Fruit fly (Drosophila melanogaster) whole organism, embryonic: Measurements from ENCODE around the gene CG6927.

Experiments
- ATbp ChIP-seq: fragments of 200-800 bp; sonication (Bioruptor generic); optimal IDR thresholded peaks from 2 replicates; lab custom pipeline; 2017; ENCODE audit warnings: missing biosample characterization, mild to moderate bottlenecking, missing genetic modification characterization, missing genetic modification reagents
- CG10565 ChIP-seq: fragments of 200-800 bp; sonication (Bioruptor generic); optimal IDR thresholded peaks from 3 replicates; lab custom pipeline; 2016; ENCODE audit warnings: missing biosample characterization, mild to moderate bottlenecking, missing genetic modification characterization
- CG11504 ChIP-seq: fragments of 200-800 bp; sonication (Bioruptor generic); optimal IDR thresholded peaks from 3 replicates; lab custom pipeline; 2019; ENCODE audit warnings: missing biosample characterization, mild to moderate bottlenecking, missing genetic modification characterization, moderate library complexity
- CG12769 ChIP-seq: fragments of 200-800 bp; sonication (Bioruptor generic); optimal IDR thresholded peaks from 2 replicates; lab custom pipeline; 2019; ENCODE audit warnings: missing biosample characterization, mild to moderate bottlenecking, missing genetic modification characterization, moderate library complexity
- CG17186 ChIP-seq: fragments of 200-800 bp; sonication (Bioruptor generic); optimal IDR thresholded peaks from 3 replicates; lab custom pipeline; 2017; ENCODE audit warnings: missing biosample characterization, missing genetic modification reagents, missing genetic modification characterization
- CG17385 ChIP-seq: fragments of 200-800 bp; sonication (Bioruptor generic); optimal IDR thresholded peaks from 3 replicates; lab custom pipeline; 2018; ENCODE audit warnings: missing biosample characterization, mild to moderate bottlenecking, missing genetic modification characterization
- CG18599 ChIP-seq: fragments of 200-800 bp; sonication (Bioruptor generic); optimal IDR thresholded peaks from 3 replicates; lab custom pipeline; 2017; ENCODE audit warnings: missing biosample characterization, missing genetic modification characterization, mild to moderate bottlenecking, moderate library complexity, missing genetic modification reagents
- CG30020 ChIP-seq: fragments of 200-800 bp; optimal IDR thresholded peaks from 2 replicates; lab custom pipeline; 2019; ENCODE audit warnings: missing biosample characterization, mild to moderate bottlenecking, missing genetic modification characterization, moderate library complexity
- CG34224 ChIP-seq: fragments of 200-800 bp; sonication (Bioruptor generic); IDR thresholded peaks from 3 replicates; pipeline ENCODE4 v1.3.6; 2022; ENCODE audit warnings: missing biosample characterization, missing genetic modification characterization; ENCODE audit not compliant: partially characterized antibody
- CG34422 ChIP-seq: fragments of 200-800 bp; sonication (Bioruptor generic); IDR thresholded peaks from 3 replicates; pipeline ENCODE4 v1.3.6; 2022; ENCODE audit warnings: missing biosample characterization, missing genetic modification characterization
- CG3838 ChIP-seq: fragments of 200-800 bp; sonication (Bioruptor generic); optimal IDR thresholded peaks from 3 replicates; lab custom pipeline; 2016; ENCODE audit warnings: missing biosample characterization, missing genetic modification characterization
- CG5245 ChIP-seq: fragments of 200-800 bp; sonication (Bioruptor generic); optimal IDR thresholded peaks from 3 replicates; lab custom pipeline; 2016; ENCODE audit warnings: missing biosample characterization, missing genetic modification characterization
- CG7271 ChIP-seq: fragments of 200-800 bp; sonication (Bioruptor generic); optimal IDR thresholded peaks from 2 replicates; lab custom pipeline; 2018; ENCODE audit warnings: missing biosample characterization, mild to moderate bottlenecking, missing genetic modification characterization, moderate library complexity
- CG7357 ChIP-seq: fragments of 200-800 bp; sonication (Bioruptor generic); IDR thresholded peaks from 3 replicates; pipeline ENCODE4 v1.3.6; 2022; ENCODE audit warnings: missing biosample characterization, missing genetic modification characterization
- CG7839 ChIP-seq: fragments of 200-800 bp; sonication (Bioruptor generic); optimal IDR thresholded peaks from 3 replicates; lab custom pipeline; 2018; ENCODE audit warnings: missing biosample characterization, mild to moderate bottlenecking, missing genetic modification characterization, moderate library complexity
- CG7987 ChIP-seq: fragments of 200-800 bp; sonication (Bioruptor generic); optimal IDR thresholded peaks from 2 replicates; lab custom pipeline; 2018; ENCODE audit warnings: missing biosample characterization, mild to moderate bottlenecking, missing genetic modification characterization, moderate library complexity
- CG8281 ChIP-seq: fragments of 200-800 bp; sonication (Bioruptor generic); optimal IDR thresholded peaks from 2 replicates; lab custom pipeline; 2018; ENCODE audit warnings: missing biosample characterization, mild to moderate bottlenecking, missing genetic modification characterization, moderate library complexity
- CG8388 ChIP-seq: fragments of 200-800 bp; sonication (Bioruptor generic); optimal IDR thresholded peaks from 2 replicates; lab custom pipeline; 2019; ENCODE audit warnings: missing biosample characterization, mild to moderate bottlenecking, missing genetic modification characterization, moderate library complexity
- CG8944 ChIP-seq: fragments of 200-800 bp; sonication (Bioruptor generic); optimal IDR thresholded peaks from 3 replicates; lab custom pipeline; 2016; ENCODE audit warnings: missing biosample characterization, missing genetic modification characterization
- CG9215 ChIP-seq: fragments of 200-800 bp; sonication (Bioruptor generic); IDR thresholded peaks from 2 replicates; pipeline ENCODE4 v1.3.6; 2022; ENCODE audit warnings: missing biosample characterization, missing genetic modification characterization
- CoRest ChIP-seq: fragments of 200-800 bp; sonication (Bioruptor generic); optimal IDR thresholded peaks from 3 replicates; lab custom pipeline; 2018; ENCODE audit warnings: missing biosample characterization, mild to moderate bottlenecking, missing genetic modification characterization, moderate library complexity
- Fer3 ChIP-seq: fragments of 200-800 bp; sonication (Bioruptor generic); optimal IDR thresholded peaks from 2 replicates; lab custom pipeline; 2018; ENCODE audit warnings: missing biosample characterization, mild to moderate bottlenecking, missing genetic modification characterization, moderate library complexity
- Gug ChIP-seq: fragments of 200-800 bp; sonication (Bioruptor generic); IDR thresholded peaks from 4 replicates; pipeline ENCODE4 v1.3.6; 2022; ENCODE audit warnings: missing biosample characterization, missing genetic modification characterization
- Hr3 ChIP-seq: fragments of 200-800 bp; sonication (Bioruptor generic); optimal IDR thresholded peaks from 3 replicates; lab custom pipeline; 2016; ENCODE audit warnings: missing biosample characterization, missing genetic modification characterization
- Lim3 ChIP-seq: fragments of 200-800 bp; sonication (Bioruptor generic); IDR thresholded peaks from 2 replicates; pipeline ENCODE4 v1.3.6; 2022; ENCODE audit warnings: missing biosample characterization, missing genetic modification characterization
- Myb ChIP-seq: fragments of 200-800 bp; sonication (Bioruptor generic); optimal IDR thresholded peaks from 2 replicates; lab custom pipeline; 2016; ENCODE audit warnings: missing biosample characterization, missing genetic modification characterization
- NfI ChIP-seq: fragments of 200-800 bp; sonication (Bioruptor generic); optimal IDR thresholded peaks from 3 replicates; lab custom pipeline; 2018; ENCODE audit warnings: missing biosample characterization, mild to moderate bottlenecking, missing genetic modification characterization, moderate library complexity
- Tbp ChIP-seq: fragments of >200 bp; optimal IDR thresholded peaks from 2 replicates; lab custom pipeline; 2018; ENCODE audit warnings: missing biosample characterization, missing genetic modification characterization
- Trl ChIP-seq, 3 experiments: fragments of >200 bp in 2 of 3; fragments of 200-800 bp in 1 of 3; sonication (Bioruptor generic) in 1 of 3; optimal IDR thresholded peaks; 2 replicates in 1 of 3; 3 replicates in 2 of 3; lab custom pipeline; 2016 to 2017; ENCODE audit warnings: missing biosample characterization in 1 of 3, missing genetic modification characterization in 1 of 3
- al ChIP-seq: fragments of 200-800 bp; sonication (Bioruptor generic); IDR thresholded peaks from 2 replicates; pipeline ENCODE4 v1.3.6; 2022; ENCODE audit warnings: missing biosample characterization, missing genetic modification characterization
- ap ChIP-seq: fragments of 200-800 bp; sonication (Bioruptor generic); IDR thresholded peaks from 2 replicates; pipeline ENCODE4 v1.3.6; 2022; ENCODE audit warnings: missing biosample characterization, missing genetic modification characterization
- br ChIP-seq: fragments of >200 bp; optimal IDR thresholded peaks from 2 replicates; lab custom pipeline; 2017
- caup ChIP-seq: fragments of 200-800 bp; sonication (Bioruptor generic); optimal IDR thresholded peaks from 3 replicates; lab custom pipeline; 2017; ENCODE audit warnings: missing biosample characterization, mild to moderate bottlenecking, missing genetic modification characterization, moderate library complexity; ENCODE audit not compliant: severe bottlenecking
- chif ChIP-seq, 2 experiments: fragments of 200-800 bp; sonication (Bioruptor generic); optimal IDR thresholded peaks; 3 replicates each; lab custom pipeline; 2016; ENCODE audit warnings: missing biosample characterization in 2 of 2, missing genetic modification characterization in 2 of 2
- chn ChIP-seq: fragments of 200-800 bp; sonication (Bioruptor generic); optimal IDR thresholded peaks from 2 replicates; lab custom pipeline; 2016; ENCODE audit warnings: missing biosample characterization, missing genetic modification characterization
- exex ChIP-seq: fragments of 200-800 bp; sonication (Bioruptor generic); optimal IDR thresholded peaks from 4 replicates; lab custom pipeline; 2018; ENCODE audit warnings: missing biosample characterization, mild to moderate bottlenecking, missing genetic modification characterization, moderate library complexity
- fd102C ChIP-seq: fragments of 200-800 bp; sonication (Bioruptor generic); optimal IDR thresholded peaks from 2 replicates; lab custom pipeline; 2018; ENCODE audit warnings: missing biosample characterization, mild to moderate bottlenecking, missing genetic modification characterization, moderate library complexity
- ham ChIP-seq: fragments of 200-800 bp; sonication (Bioruptor generic); IDR thresholded peaks from 2 replicates; pipeline ENCODE4 v1.3.6; 2022; ENCODE audit warnings: missing biosample characterization, missing genetic modification characterization
- insv ChIP-seq, 2 experiments: fragments of 200-800 bp; sonication (Bioruptor generic); optimal IDR thresholded peaks; 3 replicates each; lab custom pipeline; 2016 to 2018; ENCODE audit warnings: missing biosample characterization in 2 of 2, missing genetic modification characterization in 2 of 2
- nom ChIP-seq: fragments of 200-800 bp; sonication (Bioruptor generic); optimal IDR thresholded peaks from 2 replicates; lab custom pipeline; 2017; ENCODE audit warnings: missing biosample characterization, missing genetic modification characterization, mild to moderate bottlenecking, moderate library complexity, missing genetic modification reagents
- peb ChIP-seq: fragments of 200-800 bp; sonication (Bioruptor generic); IDR thresholded peaks from 2 replicates; pipeline ENCODE4 v1.3.6; 2022; ENCODE audit warnings: missing biosample characterization, missing genetic modification characterization
- pho ChIP-seq: fragments of 200-800 bp; sonication (Bioruptor generic); optimal IDR thresholded peaks from 2 replicates; lab custom pipeline; 2016; ENCODE audit warnings: missing biosample characterization, missing genetic modification characterization
- pum ChIP-seq: fragments of 200-800 bp; sonication (Bioruptor generic); optimal IDR thresholded peaks from 2 replicates; lab custom pipeline; 2016; ENCODE audit warnings: missing biosample characterization, missing genetic modification characterization
- seq ChIP-seq: fragments of 200-800 bp; sonication (Bioruptor generic); IDR thresholded peaks from 2 replicates; pipeline ENCODE4 v1.3.6; 2022; ENCODE audit warnings: missing biosample characterization, missing genetic modification characterization
- ssp ChIP-seq: fragments of 200-800 bp; sonication (Bioruptor generic); IDR thresholded peaks from 2 replicates; pipeline ENCODE4 v1.3.6; 2022; ENCODE audit warnings: missing biosample characterization, missing genetic modification characterization
- stwl ChIP-seq: fragments of 200-800 bp; sonication (Bioruptor generic); optimal IDR thresholded peaks from 3 replicates; lab custom pipeline; 2018; ENCODE audit warnings: missing biosample characterization, mild to moderate bottlenecking, missing genetic modification characterization, moderate library complexity
- trh ChIP-seq: fragments of 200-800 bp; sonication (Bioruptor generic); optimal IDR thresholded peaks from 2 replicates; lab custom pipeline; 2016; ENCODE audit warnings: missing biosample characterization, missing genetic modification characterization
- vnd ChIP-seq: fragments of 200-800 bp; sonication (Bioruptor generic); IDR thresholded peaks from 3 replicates; pipeline ENCODE4 v1.3.6; 2022; ENCODE audit warnings: missing biosample characterization, missing genetic modification characterization; ENCODE audit not compliant: partially characterized antibody

CG6927 gene

DNA sequence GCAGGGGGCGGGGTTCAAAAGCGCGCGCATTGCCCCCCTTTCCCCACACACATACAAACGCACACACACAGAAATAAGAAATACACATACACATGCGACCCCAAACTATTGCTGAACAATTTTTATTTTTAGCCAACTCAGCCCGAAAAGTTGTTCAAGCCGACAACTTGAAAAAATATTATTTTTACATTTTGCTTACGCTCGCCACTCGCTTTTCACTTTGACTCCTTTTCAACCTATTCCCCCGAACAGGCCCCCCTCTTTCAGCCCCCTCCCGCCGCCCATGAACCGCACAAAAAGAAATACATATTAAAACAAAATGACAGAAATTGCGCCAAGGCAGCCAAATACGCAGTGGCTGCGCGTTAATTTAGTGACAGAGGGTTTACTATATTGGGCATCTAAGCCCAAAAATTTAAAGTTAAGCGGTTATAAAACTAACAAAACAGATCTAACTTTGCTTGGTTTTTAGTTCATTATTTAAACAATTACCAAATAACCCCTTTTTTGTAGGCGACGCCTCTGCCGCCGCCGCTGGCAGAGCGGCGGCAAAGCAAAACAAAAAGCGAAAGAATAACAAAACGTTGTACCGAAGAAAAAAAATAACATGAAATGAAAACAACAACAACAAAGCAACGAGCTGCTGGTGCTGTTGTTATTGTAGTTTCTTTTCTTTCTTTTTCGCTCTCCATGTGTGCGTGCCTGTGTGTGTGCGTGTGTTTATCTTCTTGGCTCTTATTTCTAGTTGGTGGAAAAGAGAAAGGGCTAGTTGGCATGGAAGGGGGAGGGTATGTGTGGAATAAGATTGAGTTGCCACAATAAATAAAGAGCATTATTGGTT, 3.5 kb downstream of the CG6927 start (continued):
- peak in 1 of 2 experiments; percentile 5 for TF ChIP-seq Trl (optimal IDR thresholded peaks at IDR 0.05; lab: Kevin White, UChicago)
- TF ChIP-seq Trl (GFP tag; optimal IDR thresholded peaks at IDR 0.05; lab: Kevin White, UChicago): peak; percentile 100
- peak; percentile 98 for TF ChIP-seq Lim3 (GFP tag; lab: Robert Waterston, UW)
- peak; percentile 100 for TF ChIP-seq CG34422
- peak; percentile 99 for TF ChIP-seq CG5245 (GFP tag; lab: Kevin White, UChicago)
- TF ChIP-seq CoRest (tag; lab: Kevin White, UChicago): peak; percentile 100
- peak; percentile 99 for TF ChIP-seq CG9215
- peak; percentile 100 for TF ChIP-seq seq (GFP tag; lab: Robert Waterston, UW)
- peak; percentile 99 to 100 for TF ChIP-seq chif (GFP tag; optimal IDR thresholded peaks at IDR 0.05; lab: Kevin White, UChicago)
- TF ChIP-seq caup: peak; percentile 100
- peak; percentile 99 for TF ChIP-seq CG7357 (GFP tag; lab: Robert Waterston, UW)
- TF ChIP-seq br: no peak
- TF ChIP-seq CG7987 (GFP tag; lab: Kevin White, UChicago): peak; percentile 99
- peak; percentile 100 for TF ChIP-seq CG18599 (GFP tag; lab: Kevin White, UChicago)
- TF ChIP-seq Fer3 (tag; lab: Kevin White, UChicago): peak; percentile 100
- peak; percentile 99 for TF ChIP-seq CG8944 (GFP tag; lab: Kevin White, UChicago)
- TF ChIP-seq insv (GFP tag; optimal IDR thresholded peaks at IDR 0.05; lab: Kevin White, UChicago): peak; percentile 73 to 97
- peak; percentile 99 for TF ChIP-seq CG7271 (tag; lab: Kevin White, UChicago)
- peak; percentile 98 for TF ChIP-seq CG10565 (GFP tag; lab: Kevin White, UChicago)
- no peak for TF ChIP-seq vnd (GFP tag; lab: Robert Waterston, UW)
- peak; percentile 100 for TF ChIP-seq chn (GFP tag; lab: Kevin White, UChicago)
- peak; percentile 99 for TF ChIP-seq CG3838
- peak; percentile 100 for TF ChIP-seq Hr3 (GFP tag; lab: Kevin White, UChicago)
- peak; percentile 96 for TF ChIP-seq CG17186 (GFP tag; lab: Kevin White, UChicago)
- TF ChIP-seq CG12769 (tag; lab: Kevin White, UChicago): peak; percentile 99
- TF ChIP-seq Tbp (GFP tag; lab: Kevin White, UChicago): no peak
- peak; percentile 99 for TF ChIP-seq pho
- TF ChIP-seq CG8281 (tag; lab: Kevin White, UChicago): peak; percentile 96
- peak; percentile 100 for TF ChIP-seq ATbp (GFP tag; lab: Kevin White, UChicago)
- no peak for TF ChIP-seq CG34224 (GFP tag; lab: Robert Waterston, UW)
- TF ChIP-seq trh (GFP tag; lab: Kevin White, UChicago): peak; percentile 99
- TF ChIP-seq al (GFP tag; lab: Robert Waterston, UW): peak; percentile 100
- peak; percentile 99 for TF ChIP-seq CG11504 (tag; lab: Kevin White, UChicago)
- TF ChIP-seq ssp (GFP tag; lab: Robert Waterston, UW): peak; percentile 97
- TF ChIP-seq CG7839 (tag; lab: Kevin White, UChicago): peak; percentile 100
- TF ChIP-seq ham (GFP tag; lab: Robert Waterston, UW): peak; percentile 99
- TF ChIP-seq Gug (GFP tag; lab: Robert Waterston, UW): peak; percentile 100
- TF ChIP-seq exex: peak; percentile 98
- TF ChIP-seq CG8388: peak; percentile 99
- peak; percentile 99 for TF ChIP-seq ap (GFP tag; lab: Robert Waterston, UW)
- peak; percentile 100 for TF ChIP-seq NfI (GFP tag; lab: Kevin White, UChicago)
- TF ChIP-seq stwl (tag; lab: Kevin White, UChicago): peak; percentile 76
- peak; percentile 100 for TF ChIP-seq pum
- TF ChIP-seq CG17385 (GFP tag; lab: Kevin White, UChicago): peak; percentile 100
- peak; percentile 93 for TF ChIP-seq CG30020
- peak; percentile 97 for TF ChIP-seq Myb (GFP tag; lab: Kevin White, UChicago)
- TF ChIP-seq fd102C (GFP tag; lab: Kevin White, UChicago): peak; percentile 98
- peak; percentile 99 for TF ChIP-seq peb (GFP tag; lab: Robert Waterston, UW)
- TF ChIP-seq nom (GFP tag; lab: Kevin White, UChicago): peak; percentile 100
